Fruit fly (Drosophila melanogaster) whole organism, embryonic: ENCODE data around the gene CG5790.

Experiments used
- Abd-B ChIP-seq: fragments of 200-800 bp; sonication (Bioruptor generic); optimal IDR thresholded peaks from 2 replicates; lab custom pipeline; 2018; ENCODE audit warnings: missing biosample characterization, mild to moderate bottlenecking, missing genetic modification characterization, moderate library complexity
- Bdp1 ChIP-seq: fragments of 200-800 bp; sonication (Bioruptor generic); optimal IDR thresholded peaks from 3 replicates; lab custom pipeline; 2016; ENCODE audit warnings: missing biosample characterization, missing genetic modification characterization
- Bteb2 ChIP-seq: fragments of 200-800 bp; sonication (Bioruptor generic); optimal IDR thresholded peaks from 2 replicates; lab custom pipeline; 2016; ENCODE audit warnings: missing biosample characterization, missing genetic modification characterization
- CG10366 ChIP-seq: fragments of 200-800 bp; sonication (Bioruptor generic); IDR thresholded peaks from 2 replicates; pipeline ENCODE4 v1.3.6; 2022; ENCODE audit warnings: missing biosample characterization, missing genetic modification characterization
- CG12769 ChIP-seq: fragments of 200-800 bp; sonication (Bioruptor generic); optimal IDR thresholded peaks from 2 replicates; lab custom pipeline; 2019; ENCODE audit warnings: missing biosample characterization, mild to moderate bottlenecking, missing genetic modification characterization, moderate library complexity
- CG13296 ChIP-seq: fragments of 200-800 bp; sonication (Bioruptor generic); optimal IDR thresholded peaks from 3 replicates; lab custom pipeline; 2018; ENCODE audit warnings: missing biosample characterization, mild to moderate bottlenecking, missing genetic modification characterization
- CG15011 ChIP-seq: fragments of 200-800 bp; sonication (Bioruptor generic); optimal IDR thresholded peaks from 3 replicates; lab custom pipeline; 2018; ENCODE audit warnings: missing biosample characterization, mild to moderate bottlenecking, missing genetic modification characterization
- CG15479 ChIP-seq: fragments of 200-800 bp; sonication (Bioruptor generic); optimal IDR thresholded peaks from 3 replicates; lab custom pipeline; 2019; ENCODE audit warnings: missing biosample characterization, mild to moderate bottlenecking, missing genetic modification characterization, moderate library complexity
- CG1603 ChIP-seq: fragments of 200-800 bp; sonication (Bioruptor generic); optimal IDR thresholded peaks from 2 replicates; lab custom pipeline; 2019; ENCODE audit warnings: missing biosample characterization, mild to moderate bottlenecking, missing genetic modification characterization, moderate library complexity
- CG16815 ChIP-seq: fragments of 200-800 bp; sonication (Bioruptor generic); optimal IDR thresholded peaks from 3 replicates; lab custom pipeline; 2017; ENCODE audit warnings: missing biosample characterization, mild to moderate bottlenecking, missing genetic modification characterization
- CG16863 ChIP-seq: fragments of 200-800 bp; sonication (Bioruptor generic); optimal IDR thresholded peaks from 3 replicates; lab custom pipeline; 2016; ENCODE audit warnings: missing biosample characterization, missing genetic modification characterization
- CG17186 ChIP-seq: fragments of 200-800 bp; sonication (Bioruptor generic); optimal IDR thresholded peaks from 3 replicates; lab custom pipeline; 2017; ENCODE audit warnings: missing biosample characterization, missing genetic modification reagents, missing genetic modification characterization
- CG18476 ChIP-seq: fragments of 200-800 bp; sonication (Bioruptor generic); optimal IDR thresholded peaks from 2 replicates; lab custom pipeline; 2016; ENCODE audit warnings: missing biosample characterization, mild to moderate bottlenecking, missing genetic modification characterization
- CG18619 ChIP-seq: fragments of 200-800 bp; sonication (Bioruptor generic); optimal IDR thresholded peaks from 3 replicates; lab custom pipeline; 2017; ENCODE audit warnings: missing biosample characterization, mild to moderate bottlenecking, missing genetic modification characterization
- CG2116 ChIP-seq: fragments of 200-800 bp; sonication (Bioruptor generic); optimal IDR thresholded peaks from 3 replicates; lab custom pipeline; 2018; ENCODE audit warnings: missing biosample characterization, mild to moderate bottlenecking, missing genetic modification characterization
- CG2199 ChIP-seq: fragments of 200-800 bp; sonication (Bioruptor generic); IDR thresholded peaks from 3 replicates; pipeline ENCODE4 v1.3.6; 2022; ENCODE audit warnings: missing biosample characterization, missing genetic modification characterization
- CG31388 ChIP-seq: fragments of 200-800 bp; sonication (Bioruptor generic); optimal IDR thresholded peaks from 2 replicates; lab custom pipeline; 2016; ENCODE audit warnings: missing biosample characterization, missing genetic modification characterization
- CG32767 ChIP-seq: fragments of 200-800 bp; sonication (Bioruptor generic); IDR thresholded peaks from 2 replicates; pipeline ENCODE4 v1.3.6; 2022; ENCODE audit warnings: missing biosample characterization, missing genetic modification characterization
- CG42726 ChIP-seq: fragments of 200-800 bp; sonication (Bioruptor generic); IDR thresholded peaks from 2 replicates; pipeline ENCODE4 v1.3.6; 2022; ENCODE audit warnings: missing biosample characterization, missing genetic modification characterization; ENCODE audit not compliant: partially characterized antibody
- CG7357 ChIP-seq: fragments of 200-800 bp; sonication (Bioruptor generic); IDR thresholded peaks from 3 replicates; pipeline ENCODE4 v1.3.6; 2022; ENCODE audit warnings: missing biosample characterization, missing genetic modification characterization
- CG7372 ChIP-seq: fragments of 200-800 bp; sonication (Bioruptor generic); IDR thresholded peaks from 2 replicates; pipeline ENCODE4 v1.3.6; 2022; ENCODE audit warnings: missing biosample characterization, missing genetic modification characterization
- CG9876 ChIP-seq: fragments of 200-800 bp; sonication (Bioruptor generic); optimal IDR thresholded peaks from 2 replicates; lab custom pipeline; 2016; ENCODE audit warnings: missing biosample characterization, missing genetic modification characterization
- Dp ChIP-seq: fragments of 200-800 bp; sonication (Bioruptor generic); optimal IDR thresholded peaks from 2 replicates; lab custom pipeline; 2018; ENCODE audit warnings: missing biosample characterization, mild to moderate bottlenecking, missing genetic modification characterization, moderate library complexity
- GATAe ChIP-seq: fragments of 200-800 bp; sonication (Bioruptor generic); conservative IDR thresholded peaks from 2 replicates; pipeline ENCODE4 v1.3.6; 2022; ENCODE audit warnings: missing biosample characterization, missing genetic modification characterization
- Gsc ChIP-seq: fragments of 200-800 bp; sonication (Bioruptor generic); IDR thresholded peaks from 2 replicates; pipeline ENCODE4 v1.3.6; 2022; ENCODE audit warnings: missing biosample characterization, missing genetic modification characterization
- HHEX ChIP-seq: fragments of 200-800 bp; sonication (Bioruptor generic); optimal IDR thresholded peaks from 3 replicates; lab custom pipeline; 2017; ENCODE audit warnings: missing biosample characterization, mild to moderate bottlenecking, missing genetic modification characterization, missing genetic modification reagents
- Hand ChIP-seq: fragments of 200-800 bp; sonication (Bioruptor generic); optimal IDR thresholded peaks from 2 replicates; lab custom pipeline; 2017; ENCODE audit warnings: mild to moderate bottlenecking, missing biosample characterization, missing genetic modification reagents, missing genetic modification characterization
- Hmx ChIP-seq: fragments of 200-800 bp; sonication (Bioruptor generic); optimal IDR thresholded peaks from 2 replicates; lab custom pipeline; 2016; ENCODE audit warnings: missing biosample characterization, missing genetic modification characterization
- Kr ChIP-seq: fragments of 200-800 bp; sonication (Bioruptor generic); optimal IDR thresholded peaks from 2 replicates; lab custom pipeline; 2017; ENCODE audit warnings: missing biosample characterization, mild to moderate bottlenecking, missing genetic modification characterization
- Mrtf ChIP-seq: fragments of 200-800 bp; sonication (Bioruptor generic); IDR thresholded peaks from 3 replicates; pipeline ENCODE4 v1.3.6; 2022; ENCODE audit warnings: missing biosample characterization, missing genetic modification characterization
- Nf-YC ChIP-seq: fragments of 200-800 bp; optimal IDR thresholded peaks from 3 replicates; lab custom pipeline; 2019; ENCODE audit warnings: missing biosample characterization, mild to moderate bottlenecking, missing genetic modification characterization, moderate library complexity
- PHDP ChIP-seq: fragments of 200-800 bp; sonication (Bioruptor generic); optimal IDR thresholded peaks from 3 replicates; lab custom pipeline; 2018; ENCODE audit warnings: missing biosample characterization, mild to moderate bottlenecking, missing genetic modification characterization, moderate library complexity
- Ssrp ChIP-seq: fragments of 200-800 bp; sonication (Bioruptor generic); optimal IDR thresholded peaks from 2 replicates; lab custom pipeline; 2018; ENCODE audit warnings: missing biosample characterization, mild to moderate bottlenecking, missing genetic modification characterization, moderate library complexity
- Stat92E ChIP-seq, 3 experiments: fragments of >200 bp in 2 of 3; fragments of 200-800 bp in 1 of 3; sonication (Bioruptor generic) in 1 of 3; optimal IDR thresholded peaks; 2 replicates each; lab custom pipeline; 2017 to 2019; ENCODE audit warnings: missing biosample characterization in 3 of 3, missing genetic modification characterization in 3 of 3, mild to moderate bottlenecking in 1 of 3, moderate library complexity in 1 of 3
- az2 ChIP-seq: fragments of 200-800 bp; sonication (Bioruptor generic); optimal IDR thresholded peaks from 3 replicates; lab custom pipeline; 2016; ENCODE audit warnings: missing biosample characterization, missing genetic modification characterization
- cato ChIP-seq: fragments of 200-800 bp; sonication (Bioruptor generic); optimal IDR thresholded peaks from 2 replicates; lab custom pipeline; 2016; ENCODE audit warnings: missing biosample characterization, missing genetic modification characterization, borderline replicate concordance
- ci ChIP-seq: fragments of 200-800 bp; sonication (Bioruptor generic); IDR thresholded peaks from 3 replicates; pipeline ENCODE4 v1.3.6; 2022; ENCODE audit warnings: missing biosample characterization, missing genetic modification characterization
- dmrt11E ChIP-seq: fragments of 200-800 bp; sonication (Bioruptor generic); optimal IDR thresholded peaks from 3 replicates; lab custom pipeline; 2018; ENCODE audit warnings: missing biosample characterization, mild to moderate bottlenecking, missing genetic modification characterization, moderate library complexity
- grn ChIP-seq: fragments of 200-800 bp; sonication (Bioruptor generic); optimal IDR thresholded peaks from 3 replicates; lab custom pipeline; 2017; ENCODE audit warnings: missing biosample characterization, missing genetic modification characterization
- hbn ChIP-seq: fragments of 200-800 bp; sonication (Bioruptor generic); IDR thresholded peaks from 2 replicates; pipeline ENCODE4 v1.3.6; 2022; ENCODE audit warnings: missing biosample characterization, missing genetic modification characterization; ENCODE audit not compliant: partially characterized antibody
- jigr1 ChIP-seq: fragments of 200-800 bp; sonication (Bioruptor generic); IDR thresholded peaks from 3 replicates; pipeline ENCODE4 v1.3.6; 2022; ENCODE audit warnings: missing biosample characterization, missing genetic modification characterization
- kay ChIP-seq: fragments of 200-800 bp; sonication (Bioruptor generic); optimal IDR thresholded peaks from 2 replicates; lab custom pipeline; 2016; ENCODE audit warnings: missing biosample characterization, missing genetic modification characterization
- knrl ChIP-seq: fragments of 200-800 bp; sonication (Bioruptor generic); IDR thresholded peaks from 3 replicates; pipeline ENCODE4 v1.3.6; 2022; ENCODE audit warnings: missing biosample characterization, missing genetic modification characterization; ENCODE audit not compliant: partially characterized antibody
- nerfin-2 ChIP-seq: fragments of 200-800 bp; sonication (Bioruptor generic); IDR thresholded peaks from 2 replicates; pipeline ENCODE4 v1.3.6; 2022; ENCODE audit warnings: missing biosample characterization, missing genetic modification characterization; ENCODE audit not compliant: partially characterized antibody
- pho ChIP-seq: fragments of 200-800 bp; sonication (Bioruptor generic); optimal IDR thresholded peaks from 2 replicates; lab custom pipeline; 2016; ENCODE audit warnings: missing biosample characterization, missing genetic modification characterization
- run ChIP-seq: fragments of 200-800 bp; sonication (Bioruptor generic); optimal IDR thresholded peaks from 3 replicates; lab custom pipeline; 2018; ENCODE audit warnings: missing biosample characterization, mild to moderate bottlenecking, missing genetic modification characterization
- slp2 ChIP-seq: fragments of 200-800 bp; sonication (Bioruptor generic); optimal IDR thresholded peaks from 2 replicates; lab custom pipeline; 2016; ENCODE audit warnings: missing biosample characterization, missing genetic modification characterization
- sqz ChIP-seq: fragments of 200-800 bp; sonication (Bioruptor generic); optimal IDR thresholded peaks from 3 replicates; lab custom pipeline; 2018; ENCODE audit warnings: missing biosample characterization, mild to moderate bottlenecking, missing genetic modification characterization

CG5790 gene

DNA sequence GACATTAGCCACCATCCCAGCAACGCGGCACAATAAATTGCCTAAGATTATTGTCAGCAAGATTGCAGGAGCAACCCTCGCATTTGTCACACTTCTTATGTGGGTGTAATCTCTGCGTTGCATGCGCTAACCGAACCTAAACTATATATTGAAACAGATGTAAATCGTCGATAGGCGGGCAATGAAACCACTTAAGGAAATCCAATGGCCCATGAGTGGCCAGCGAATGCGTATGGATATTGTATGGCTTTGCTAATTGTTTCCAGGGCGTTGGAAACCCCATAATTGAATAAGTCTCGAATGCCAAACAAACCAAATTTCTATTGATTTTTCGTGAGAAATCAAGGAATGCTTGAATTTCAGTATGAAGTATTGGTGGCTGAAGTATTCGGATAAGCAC lies 14.0 kb downstream of the CG5790 start:
- TF ChIP-seq CG2199 (GFP tag; lab: Robert Waterston, UW) (peak; percentile 90), knrl (GFP tag; lab: Robert Waterston, UW) (no peak), CG17186 (no peak), CG18476 (GFP tag; lab: Kevin White, UChicago) (peak; percentile 5), run (tag; lab: Kevin White, UChicago) (no peak), CG18619 (GFP tag; lab: Kevin White, UChicago) (no peak), CG7372 (GFP tag; lab: Robert Waterston, UW) (no peak), CG7357 (GFP tag; lab: Robert Waterston, UW) (no peak), CG15479 (GFP tag; lab: Kevin White, UChicago) (no peak)
- TF ChIP-seq, all 482 proteins: peak for 2

DNA sequence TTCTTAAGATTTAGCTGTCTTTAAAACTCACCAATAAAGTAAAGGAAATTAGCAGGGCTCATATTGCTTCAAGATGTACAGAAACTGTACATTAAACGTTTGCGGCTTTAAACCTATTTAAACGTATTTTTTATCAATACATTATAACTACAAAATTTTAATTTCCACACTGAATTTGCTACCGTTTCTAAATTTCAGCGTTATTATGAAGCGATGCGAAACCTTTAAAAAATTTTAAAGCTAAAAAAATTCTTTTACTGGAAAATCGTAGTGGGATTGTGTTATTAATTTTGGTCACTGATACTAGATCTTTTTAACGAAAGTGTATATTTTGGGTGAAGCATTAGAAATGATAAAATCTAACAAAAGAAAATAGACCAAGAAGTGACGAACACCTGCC lies 14.7 kb downstream of the CG5790 start, which contains the start of gene CG43354:
TSS of gene CG43354 (minus strand) at position 101 of the 400 bp plus-strand sequence.
- TF ChIP-seq HHEX (GFP tag; lab: Kevin White, UChicago), result no peak
- TF ChIP-seq pho, result no peak
- no peak for TF ChIP-seq Gsc (GFP tag; lab: Robert Waterston, UW)
- TF ChIP-seq CG16863, result no peak
- TF ChIP-seq Dp (GFP tag; lab: Kevin White, UChicago), result no peak
- TF ChIP-seq Abd-B, result no peak
- TF ChIP-seq CG15011 (GFP tag; lab: Kevin White, UChicago), result no peak
- no peak for TF ChIP-seq Stat92E (GFP tag; optimal IDR thresholded peaks at IDR 0.05; lab: Kevin White, UChicago)
- TF ChIP-seq, all 482 proteins: peak for 0

DNA sequence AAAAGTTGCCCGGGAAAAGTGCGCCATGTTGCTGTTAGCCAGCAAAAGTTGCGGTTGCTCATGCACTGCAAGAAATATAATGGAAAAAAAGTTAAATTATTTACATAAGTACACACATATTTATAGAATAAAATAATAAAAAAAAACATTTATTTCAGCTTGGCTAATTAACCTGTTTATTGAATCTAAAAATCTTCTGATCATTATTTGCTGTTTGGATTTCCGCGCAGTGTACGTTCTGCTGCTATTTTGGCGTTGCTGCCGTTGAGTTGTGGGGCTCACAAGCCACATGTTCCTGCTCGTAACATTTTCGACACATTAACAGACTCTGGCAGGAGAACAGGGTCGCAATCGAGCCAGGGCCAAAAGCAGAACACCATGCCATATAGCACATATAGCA lies 15.8 kb downstream of the CG5790 start:
- TF ChIP-seq CG12769 (tag; lab: Kevin White, UChicago) (no peak), CG42726 (GFP tag; lab: Robert Waterston, UW) (no peak), Nf-YC (tag; lab: Kevin White, UChicago) (no peak), CG9876 (GFP tag; lab: Kevin White, UChicago) (no peak), hbn (no peak), Hand (GFP tag; lab: Kevin White, UChicago) (no peak), Bdp1 (GFP tag; lab: Kevin White, UChicago) (no peak), sqz (GFP tag; lab: Kevin White, UChicago) (peak; percentile 41), PHDP (tag; lab: Kevin White, UChicago) (peak; percentile 73), CG10366 (peak; percentile 52; the same call in 1 of the 2 replicates), Ssrp (tag; lab: Kevin White, UChicago) (peak; percentile 38), CG16815 (GFP tag; lab: Kevin White, UChicago) (peak; percentile 25), CG32767 (GFP tag; lab: Robert Waterston, UW) (0 out of 2 replicates have a peak, but pooled peaks have one; percentile 14), Bteb2 (GFP tag; lab: Kevin White, UChicago) (no peak), nerfin-2 (no peak), CG13296 (peak; percentile 43), dmrt11E (tag; lab: Kevin White, UChicago) (peak; percentile 80), slp2 (GFP tag; lab: Kevin White, UChicago) (peak; percentile 16), jigr1 (GFP tag; lab: Robert Waterston, UW) (no peak), cato (GFP tag; lab: Kevin White, UChicago) (peak; percentile 13), GATAe (GFP tag; lab: Robert Waterston, UW) (no peak), CG2116 (GFP tag; lab: Kevin White, UChicago) (peak; percentile 23), grn (no peak), Hmx (GFP tag; lab: Kevin White, UChicago) (no peak), Mrtf (GFP tag; lab: Robert Waterston, UW) (no peak), CG31388 (GFP tag; lab: Kevin White, UChicago) (no peak), kay (GFP tag; lab: Kevin White, UChicago) (no peak), Kr (GFP tag; lab: Kevin White, UChicago) (no peak), ci (0 out of 3 replicates have a peak, but pooled peaks have one; percentile 57), az2 (GFP tag; lab: Kevin White, UChicago) (peak; percentile 70), CG1603 (tag; lab: Kevin White, UChicago) (no peak)
